Fruit fly (Drosophila melanogaster): ENCODE data around the gene TotA.

TotA gene

DNA sequence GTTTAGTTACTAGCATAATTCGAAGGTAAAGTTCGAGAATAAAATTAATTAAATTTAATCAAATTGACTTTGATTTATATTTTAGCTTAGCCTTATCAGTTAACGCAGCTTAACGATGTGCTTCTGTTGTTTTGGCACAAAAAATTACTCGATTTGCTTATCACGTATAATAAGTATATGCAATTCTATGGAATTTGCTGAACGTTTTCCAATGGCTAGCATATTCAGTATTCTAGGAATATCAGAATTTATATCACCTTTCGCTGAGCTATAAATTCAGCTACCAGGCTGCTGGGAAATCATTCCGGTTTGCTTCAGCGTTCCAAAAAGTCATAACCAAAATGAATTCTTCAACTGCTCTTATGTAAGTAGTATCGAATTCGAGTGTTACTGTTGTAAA, at the start of gene TotA:
TSS of gene TotA (plus strand) at position 301 of the 400 bp plus-strand sequence.
- TF ChIP-seq salr (GFP tag; optimal IDR thresholded peaks at IDR 0.05), result no peak
- TF ChIP-seq CG11762 (GFP tag; optimal IDR thresholded peaks at IDR 0.05; ENCODE audit: insufficient read depth), result no peak
- TF ChIP-seq lz (GFP tag; optimal IDR thresholded peaks at IDR 0.05), result no peak
- no peak for TF ChIP-seq net (GFP tag; optimal IDR thresholded peaks at IDR 0.05)
- no peak for TF ChIP-seq Eip75B (GFP tag; optimal IDR thresholded peaks at IDR 0.05)
- no peak for TF ChIP-seq CG11902 (GFP tag; optimal IDR thresholded peaks at IDR 0.05)
- TF ChIP-seq vri (GFP tag; optimal IDR thresholded peaks at IDR 0.05), result no peak
- no peak for TF ChIP-seq CG8319 (GFP tag; optimal IDR thresholded peaks at IDR 0.05)

DNA sequence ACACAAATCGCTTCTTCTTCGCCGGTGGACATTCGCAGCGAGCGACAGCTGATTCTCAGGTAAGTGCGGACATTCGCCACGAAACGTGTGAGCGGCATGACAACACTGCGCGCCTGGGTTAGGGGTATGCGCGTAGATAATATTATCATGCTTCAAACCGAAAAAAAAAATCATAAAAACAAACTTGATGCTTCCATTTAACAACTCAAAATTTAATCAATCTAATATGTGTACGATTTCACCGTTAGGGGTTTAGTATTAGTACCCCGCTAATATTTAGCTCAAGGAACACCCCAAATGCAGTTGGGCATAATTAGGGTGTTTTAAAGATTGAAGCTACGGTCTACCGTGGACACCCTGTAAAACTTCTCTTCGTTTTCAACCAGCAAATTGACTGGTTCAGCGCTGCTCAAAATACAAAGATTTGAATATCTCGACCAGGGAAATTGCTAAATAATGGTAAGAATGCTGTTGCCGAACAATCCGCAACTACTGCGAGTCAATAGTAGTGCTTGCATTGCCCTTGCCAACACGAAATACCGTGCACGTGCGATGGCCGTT, 48.9 kb upstream of the TotA start, which contains the start of the genes CG17271 and RpS20:
TSS of gene CG17271 (minus strand) at position 34 of the 561 bp plus-strand sequence.
TSS of gene RpS20 (plus strand) at position 367 of the 561 bp plus-strand sequence.
- TF ChIP-seq CG15336 (GFP tag; IDR thresholded peaks at IDR 0.05) (peak; percentile 82), acj6 (GFP tag; optimal IDR thresholded peaks at IDR 0.05) (peak; percentile 92), CG10669 (GFP tag; optimal IDR thresholded peaks at IDR 0.05) (peak; percentile 58), OdsH (GFP tag; optimal IDR thresholded peaks at IDR 0.05) (peak; percentile 90), pdm3 (GFP tag; optimal IDR thresholded peaks at IDR 0.05) (peak; percentile 91), Blimp-1 (GFP tag; optimal IDR thresholded peaks at IDR 0.05) (no peak), CG16779 (tag; optimal IDR thresholded peaks at IDR 0.05) (peak; percentile 31), vri (GFP tag; optimal IDR thresholded peaks at IDR 0.05) (no peak), Sox14 (GFP tag; optimal IDR thresholded peaks at IDR 0.05) (peak; percentile 87), CG9139 (GFP tag; optimal IDR thresholded peaks at IDR 0.05) (peak; percentile 11), CG8119 (GFP tag; IDR thresholded peaks at IDR 0.05) (peak; percentile 73), lz (GFP tag; optimal IDR thresholded peaks at IDR 0.05) (peak; percentile 87), salr (GFP tag; optimal IDR thresholded peaks at IDR 0.05) (peak in 1 of 2 experiments; percentile 76), CG11294 (GFP tag; IDR thresholded peaks at IDR 0.05) (peak; percentile 83; the same call in 1 of the 2 replicates), CG6792 (GFP tag; optimal IDR thresholded peaks at IDR 0.05) (peak; percentile 83), CG11902 (GFP tag; optimal IDR thresholded peaks at IDR 0.05) (peak; percentile 80), CG6854 (GFP tag; optimal IDR thresholded peaks at IDR 0.05) (peak; percentile 69), Sox15 (GFP tag; optimal IDR thresholded peaks at IDR 0.05) (peak; percentile 87), CG34406 (GFP tag; optimal IDR thresholded peaks at IDR 0.05) (peak; percentile 78), Sox102F (GFP tag; optimal IDR thresholded peaks at IDR 0.05) (peak; percentile 84), CG31627 (GFP tag; optimal IDR thresholded peaks at IDR 0.05) (peak; percentile 93), CG1621 (tag; optimal IDR thresholded peaks at IDR 0.05) (peak; percentile 75), CG11762 (GFP tag; optimal IDR thresholded peaks at IDR 0.05; ENCODE audit: insufficient read depth) (peak; percentile 74), Gug (GFP tag; IDR thresholded peaks at IDR 0.05) (peak; percentile 87), ss (GFP tag; optimal IDR thresholded peaks at IDR 0.05) (peak; percentile 68 to 72), cyc (GFP tag; optimal IDR thresholded peaks at IDR 0.05) (peak; percentile 87), Smox (GFP tag; optimal IDR thresholded peaks at IDR 0.05) (no peak), CG8632 (GFP tag; optimal IDR thresholded peaks at IDR 0.05) (no peak), dac (GFP tag; optimal IDR thresholded peaks at IDR 0.05) (peak; percentile 80), topi (GFP tag; optimal IDR thresholded peaks at IDR 0.05) (peak; percentile 85), CG6276 (GFP tag; optimal IDR thresholded peaks at IDR 0.05) (no peak), Hr39 (GFP tag; optimal IDR thresholded peaks at IDR 0.05) (peak; percentile 92), fd85E (GFP tag; optimal IDR thresholded peaks at IDR 0.05) (peak; percentile 70), spab (GFP tag; optimal IDR thresholded peaks at IDR 0.05) (no peak), Ets96B (tag; optimal IDR thresholded peaks at IDR 0.05) (peak; percentile 75), Eip78C (GFP tag) (peak; percentile 90), net (GFP tag; optimal IDR thresholded peaks at IDR 0.05) (peak; percentile 81), Eip75B (GFP tag; optimal IDR thresholded peaks at IDR 0.05) (peak; percentile 91), CG4318 (GFP tag; optimal IDR thresholded peaks at IDR 0.05) (peak; percentile 82), CG6808 (GFP tag; optimal IDR thresholded peaks at IDR 0.05) (peak; percentile 63), Hr38 (GFP tag; optimal IDR thresholded peaks at IDR 0.05) (peak; percentile 80), fd59A (GFP tag; optimal IDR thresholded peaks at IDR 0.05) (no peak), CG6163 (GFP tag; IDR thresholded peaks at IDR 0.05) (peak; percentile 90), Lpt (GFP tag; optimal IDR thresholded peaks at IDR 0.05) (peak; percentile 82), CG10631 (GFP tag; optimal IDR thresholded peaks at IDR 0.05) (peak; percentile 90), achi (GFP tag; optimal IDR thresholded peaks at IDR 0.05) (peak; percentile 87), dsx (GFP tag; optimal IDR thresholded peaks at IDR 0.05; ENCODE audit: poor library complexity, severe bottlenecking) (no peak)
